Worm (Caenorhabditis elegans) whole organism, L3 larva: ENCODE data around the gene hil-6.

Source experiments
- R02D3.7 ChIP-seq: fragments of 150-350 bp; optimal IDR thresholded peaks from 2 replicates; lab custom pipeline; 2014; ENCODE audit warnings: missing biosample characterization, missing genetic modification characterization
- ZK546.5 ChIP-seq: sonication (generic microtip); optimal IDR thresholded peaks from 2 replicates; lab custom pipeline; 2017; ENCODE audit warnings: missing biosample characterization, missing genetic modification characterization
- aly-2 ChIP-seq: fragments of 150-350 bp; optimal IDR thresholded peaks from 2 replicates; lab custom pipeline; 2014; ENCODE audit warnings: missing biosample characterization, missing genetic modification characterization
- ama-1 ChIP-seq: fragments of 150-350 bp; optimal IDR thresholded peaks from 2 replicates; lab custom pipeline; 2018
- ceh-82 ChIP-seq: fragments of 150-350 bp; optimal IDR thresholded peaks from 2 replicates; lab custom pipeline; 2014; ENCODE audit warnings: missing biosample characterization, missing genetic modification characterization
- mdl-1 ChIP-seq: fragments of 150-350 bp; optimal IDR thresholded peaks from 2 replicates; lab custom pipeline; 2014; ENCODE audit warnings: missing biosample characterization, missing genetic modification characterization
- nfya-1 ChIP-seq: sonication (generic microtip); optimal IDR thresholded peaks from 2 replicates; lab custom pipeline; 2017; ENCODE audit warnings: missing genetic modification characterization, mild to moderate bottlenecking, missing compliant biosample characterization, antibody characterized with exemption, moderate library complexity; ENCODE audit not compliant: insufficient read depth
- nhr-11 ChIP-seq: fragments of 150-350 bp; optimal IDR thresholded peaks from 2 replicates; lab custom pipeline; 2014; ENCODE audit warnings: missing biosample characterization, missing genetic modification characterization
- nhr-12 ChIP-seq: fragments of 150-350 bp; optimal IDR thresholded peaks from 2 replicates; lab custom pipeline; 2014; ENCODE audit warnings: missing biosample characterization, missing genetic modification characterization
- nhr-76 ChIP-seq: fragments of 150-350 bp; sonication (generic microtip); optimal IDR thresholded peaks from 5 replicates; lab custom pipeline; 2014; ENCODE audit warnings: missing biosample characterization, missing genetic modification characterization
- sea-2 ChIP-seq: fragments of 150-350 bp; sonication (generic microtip); optimal IDR thresholded peaks from 4 replicates; lab custom pipeline; 2014; ENCODE audit warnings: missing biosample characterization, missing genetic modification reagents, missing genetic modification characterization
- snpc-4 ChIP-seq: fragments of 150-350 bp; optimal IDR thresholded peaks from 2 replicates; lab custom pipeline; 2014; ENCODE audit warnings: missing biosample characterization, missing genetic modification characterization
- unc-62 ChIP-seq: fragments of 150-350 bp; sonication (generic microtip); optimal IDR thresholded peaks from 4 replicates; lab custom pipeline; 2014; ENCODE audit warnings: missing biosample characterization, missing genetic modification reagents, missing genetic modification characterization
- ztf-4 ChIP-seq: fragments of 150-350 bp; optimal IDR thresholded peaks from 2 replicates; lab custom pipeline; 2014; ENCODE audit warnings: missing biosample characterization, missing genetic modification characterization

ce11 chrV:2050790-2051189 is 19.4 kb upstream of the hil-6 start:
- TF ChIP-seq ztf-4 (no peak), nhr-76 (no peak), aly-2 (no peak), snpc-4 (tag; lab: Kevin White, UChicago) (no peak), unc-62 (GFP tag; lab: Kevin White, UChicago) (no peak), ZK546.5 (tag; lab: Kevin White, UChicago) (no peak), ceh-82 (tag; lab: Kevin White, UChicago) (no peak), nhr-12 (tag; lab: Kevin White, UChicago) (no peak), ama-1 (lab: Kevin White, UChicago) (no peak), R02D3.7 (tag; lab: Kevin White, UChicago) (no peak), mdl-1 (no peak), nhr-11 (no peak), sea-2 (GFP tag; lab: Kevin White, UChicago) (no peak), nfya-1 (tag; lab: Kevin White, UChicago) (no peak)
